Fruit fly (Drosophila melanogaster): Measurements from ENCODE around the gene CG42779.

DNA sequence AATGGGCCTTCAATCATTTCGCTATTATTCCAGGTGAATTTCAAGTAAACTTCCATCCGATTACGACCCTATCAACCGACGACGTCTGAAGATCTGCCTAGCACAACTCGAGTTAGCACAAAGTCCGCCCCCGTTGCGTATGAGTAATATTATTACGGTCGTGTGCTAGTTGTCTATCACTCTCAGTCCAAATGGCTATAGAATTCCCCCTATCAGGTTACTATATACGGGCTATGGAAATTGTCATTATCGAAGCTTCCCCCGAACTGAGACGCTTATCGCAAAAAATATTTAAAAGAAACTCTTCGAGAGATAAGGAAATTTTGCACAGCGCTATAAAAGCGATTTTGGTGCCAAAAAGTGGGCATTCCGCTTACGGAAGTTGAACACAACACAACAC, 14.4 kb downstream of the CG42779 start, which contains the start of gene CG5246:
- no peak for TF ChIP-seq h (optimal IDR thresholded peaks at IDR 0.05)
- no peak for TF ChIP-seq Sin3A (optimal IDR thresholded peaks at IDR 0.05)
- TF ChIP-seq psq (optimal IDR thresholded peaks at IDR 0.05) = no peak
- no peak for TF ChIP-seq Myc (optimal IDR thresholded peaks at IDR 0.05)
- TF ChIP-seq ttk (optimal IDR thresholded peaks at IDR 0.05) = no peak

All from Kc167 (cell line).